Fruit fly (Drosophila melanogaster) S2 (cell line): ENCODE results near the gene CG34253.

Experiments
- CG8478 ChIP-seq: fragments of >200 bp; optimal IDR thresholded peaks from 2 replicates; lab custom pipeline; 2018
- CTCF ChIP-seq, 2 experiments: fragments of >200 bp; optimal IDR thresholded peaks; 2 replicates each; lab custom pipeline; 2018

DNA sequence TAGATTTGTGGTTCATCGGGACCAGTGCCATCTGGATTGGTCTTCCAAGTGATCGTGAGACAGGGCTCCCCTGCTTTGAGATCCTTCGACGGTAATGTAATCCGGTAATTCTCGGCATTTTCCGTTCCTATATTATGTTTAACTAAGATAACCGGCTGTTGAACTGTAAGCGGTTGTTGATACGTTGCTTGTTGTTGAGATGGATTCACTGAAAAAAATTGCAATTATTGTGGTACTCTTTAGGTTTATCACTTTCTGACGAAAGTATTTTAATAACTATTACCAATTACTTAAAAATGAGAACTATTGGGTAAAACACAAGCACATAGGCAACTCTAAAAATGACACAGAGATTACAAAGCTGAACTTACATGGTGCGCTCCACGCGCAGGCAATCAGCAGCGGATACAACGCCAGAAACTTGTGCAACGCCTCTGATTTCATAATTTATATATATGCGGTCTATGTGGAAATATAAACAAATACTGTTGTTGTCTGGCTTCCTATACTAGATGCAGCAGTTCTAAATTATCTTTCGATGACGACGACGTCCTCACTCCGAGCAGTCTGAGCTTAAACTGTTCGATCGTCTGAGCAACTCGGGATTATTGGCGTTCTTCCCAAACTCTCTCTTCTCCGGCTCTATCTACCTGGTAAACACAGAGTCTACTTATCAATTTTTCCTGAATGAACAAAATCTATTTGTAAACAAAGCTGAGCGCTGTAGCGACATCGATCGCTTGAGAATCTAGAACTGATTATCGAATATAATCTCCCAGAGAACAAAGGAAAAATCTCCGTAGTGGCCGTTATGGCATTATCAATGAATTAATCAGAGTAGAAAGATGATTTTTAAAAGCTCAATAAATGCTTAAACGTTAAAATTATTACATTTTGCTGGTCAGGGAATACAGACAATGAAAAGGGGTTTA, at the start of gene CG34253:
- TF ChIP-seq CG8478 (lab: Kevin White, UChicago) (no peak), CTCF (optimal IDR thresholded peaks at IDR 0.05; lab: Kevin White, UChicago) (no peak)
